Fruit fly (Drosophila melanogaster) whole organism, wandering third instar larva: ENCODE data around the gene CG13711.

Experiments used
- Dif ChIP-seq: fragments of 200-275, 200-300 bp; sonication (Bioruptor generic); optimal IDR thresholded peaks from 2 replicates; lab custom pipeline; 2018; ENCODE audit warnings: missing biosample characterization, missing genetic modification characterization; ENCODE audit not compliant: partially characterized antibody
- Vsx2 ChIP-seq: fragments of 200-300, 225-300 bp; sonication (Bioruptor generic); optimal IDR thresholded peaks from 2 replicates; lab custom pipeline; 2018; ENCODE audit warnings: missing biosample characterization, missing genetic modification characterization; ENCODE audit not compliant: partially characterized antibody
- lola ChIP-seq: fragments of >200 bp; optimal IDR thresholded peaks from 2 replicates; lab custom pipeline; 2017; ENCODE audit warnings: missing biosample characterization, missing genetic modification characterization
- psq ChIP-seq: fragments of 200-800 bp; sonication (Bioruptor generic); optimal IDR thresholded peaks from 3 replicates; lab custom pipeline; 2017; ENCODE audit warnings: missing biosample characterization, mild to moderate bottlenecking, missing genetic modification characterization, moderate library complexity

- TF ChIP-seq Dif (GFP tag; lab: Kevin White, UChicago): no peak
- no peak for TF ChIP-seq Vsx2 (GFP tag; lab: Kevin White, UChicago)
- TF ChIP-seq psq: no peak
- TF ChIP-seq lola (GFP tag; lab: Kevin White, UChicago): no peak
Observed at dm6 chr3L:4757583-4757982, at the start of gene CG13711.
